Worm (Caenorhabditis elegans): ENCODE results near the gene B0554.2.

DNA sequence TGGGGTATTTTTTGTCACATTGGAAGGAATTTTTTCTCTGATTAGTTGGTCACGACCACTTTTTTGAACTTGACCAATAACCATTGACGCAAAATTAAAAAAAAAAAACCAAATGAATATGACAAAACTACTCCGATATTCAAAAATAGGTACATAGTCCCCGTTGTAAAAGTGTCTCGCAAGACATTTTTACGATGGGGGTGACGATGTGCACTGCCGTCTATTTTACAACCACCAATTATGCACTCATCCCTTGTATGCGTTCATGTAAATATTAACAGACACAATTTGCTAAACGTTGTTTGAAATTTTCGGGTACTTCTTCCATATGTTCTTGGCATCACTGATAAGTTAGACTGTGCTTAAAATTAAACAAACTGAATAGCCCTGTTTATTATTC is 34.3 kb upstream of the B0554.2 start, which contains the start of gene scl-27:
- TF ChIP-seq fos-1 (tag; optimal IDR thresholded peaks at IDR 0.05), result no peak
- TF ChIP-seq unc-130 (tag; optimal IDR thresholded peaks at IDR 0.05), result no peak
- TF ChIP-seq dpl-1 (GFP tag; optimal IDR thresholded peaks at IDR 0.05), result no peak
- no peak for TF ChIP-seq ceh-82 (tag; optimal IDR thresholded peaks at IDR 0.05)
- TF ChIP-seq lin-13 (GFP tag; optimal IDR thresholded peaks at IDR 0.05), result no peak
- no peak for TF ChIP-seq lin-15B (tag; optimal IDR thresholded peaks at IDR 0.05)
- TF ChIP-seq nhr-237 (tag; optimal IDR thresholded peaks at IDR 0.05), result no peak
- TF ChIP-seq nhr-12 (tag; optimal IDR thresholded peaks at IDR 0.05), result no peak
- no peak for TF ChIP-seq efl-1 (optimal IDR thresholded peaks at IDR 0.05)
- no peak for TF ChIP-seq efl-1 (GFP tag; optimal IDR thresholded peaks at IDR 0.05 in 1 of 2)
- TF ChIP-seq unc-98 (GFP tag; IDR thresholded peaks at IDR 0.05), result no peak
- no peak for TF ChIP-seq unc-62 (GFP tag; optimal IDR thresholded peaks at IDR 0.05)
- no peak for TF ChIP-seq isw-1 (GFP tag; IDR thresholded peaks at IDR 0.05)
- no peak for TF ChIP-seq skn-1 (tag; optimal IDR thresholded peaks at IDR 0.05)
- no peak for TF ChIP-seq tbx-2 (tag; optimal IDR thresholded peaks at IDR 0.05)
